Worm (Caenorhabditis elegans) whole organism, late embryonic: Measurements from ENCODE around the gene mrps-5.

Experiments used
- F13H6.1 ChIP-seq: sonication (generic microtip); optimal IDR thresholded peaks from 2 replicates; lab custom pipeline; 2016; ENCODE audit warnings: missing genetic modification characterization, missing compliant biosample characterization
- che-1 ChIP-seq: sonication (generic microtip); optimal IDR thresholded peaks from 2 replicates; lab custom pipeline; 2016; ENCODE audit warnings: mild to moderate bottlenecking, missing genetic modification characterization, missing compliant biosample characterization
- fkh-10 ChIP-seq: fragments of 150-350 bp; optimal IDR thresholded peaks from 2 replicates; lab custom pipeline; 2014; ENCODE audit warnings: missing biosample characterization, missing genetic modification reagents, missing genetic modification characterization
- lim-6 ChIP-seq: sonication (generic microtip); optimal IDR thresholded peaks from 2 replicates; lab custom pipeline; 2016; ENCODE audit warnings: missing genetic modification characterization, missing compliant biosample characterization
- nhr-11 ChIP-seq: fragments of 150-350 bp; optimal IDR thresholded peaks from 2 replicates; lab custom pipeline; 2014; ENCODE audit warnings: missing biosample characterization, missing genetic modification characterization
- npax-4 ChIP-seq: sonication (generic microtip); optimal IDR thresholded peaks from 2 replicates; lab custom pipeline; 2016; ENCODE audit warnings: missing genetic modification characterization, missing compliant biosample characterization
- sox-4 ChIP-seq: sonication (generic microtip); optimal IDR thresholded peaks from 2 replicates; lab custom pipeline; 2017; ENCODE audit warnings: mild to moderate bottlenecking, missing genetic modification characterization, inconsistent platforms, missing compliant biosample characterization
- unc-86 ChIP-seq: sonication (generic microtip); optimal IDR thresholded peaks from 2 replicates; lab custom pipeline; 2016; ENCODE audit warnings: missing genetic modification characterization, missing compliant biosample characterization

DNA sequence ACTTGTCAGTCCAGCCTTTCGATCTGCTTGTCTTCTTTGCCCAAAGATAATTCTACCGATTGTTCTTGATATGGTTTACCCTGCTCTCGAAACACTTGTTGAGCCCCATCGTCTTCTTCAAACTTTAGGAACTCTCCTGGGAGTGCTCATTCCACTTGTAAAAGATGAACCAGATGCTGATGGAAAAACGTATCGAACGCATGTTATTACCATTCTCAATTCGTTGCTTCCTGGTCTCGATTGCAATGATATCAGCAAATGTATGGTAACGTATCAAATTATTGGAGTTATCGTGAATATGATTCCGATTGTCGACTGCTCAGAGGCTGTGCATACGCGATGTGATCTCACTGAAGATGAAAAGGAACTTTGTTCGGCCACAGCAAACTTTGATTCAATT lies 38.5 kb downstream of the mrps-5 start:
- no peak for TF ChIP-seq F13H6.1 (tag; lab: Kevin White, UChicago)
- TF ChIP-seq nhr-11 = no peak
- TF ChIP-seq unc-86 (tag; lab: Kevin White, UChicago) = no peak
- TF ChIP-seq lim-6 (tag; lab: Kevin White, UChicago) = no peak
- TF ChIP-seq fkh-10 (GFP tag; lab: Kevin White, UChicago) = no peak
- TF ChIP-seq che-1 (tag; lab: Kevin White, UChicago) = no peak
- no peak for TF ChIP-seq sox-4 (tag; lab: Kevin White, UChicago)
- TF ChIP-seq npax-4 (tag; lab: Kevin White, UChicago) = no peak
